Worm (Caenorhabditis elegans) whole organism, young adult: ENCODE results near the gene srv-14.

Experiments used
- C06A6.2 ChIP-seq: fragments of 200-800 bp; sonication (Bioruptor generic); conservative IDR thresholded peaks from 2 replicates; pipeline ENCODE4 v1.3.6; 2022; ENCODE audit warnings: missing genetic modification characterization, missing compliant biosample characterization
- D2030.7 ChIP-seq: fragments of 200-800 bp; sonication (Bioruptor generic); IDR thresholded peaks from 2 replicates; pipeline ENCODE4 v1.3.6; 2022; ENCODE audit warnings: missing genetic modification reagents, missing genetic modification characterization, missing compliant biosample characterization
- F39B2.1 ChIP-seq: fragments of 200-800 bp; sonication (Bioruptor generic); IDR thresholded peaks from 2 replicates; pipeline ENCODE4 v1.3.6; 2022; ENCODE audit warnings: missing genetic modification reagents, missing genetic modification characterization, missing compliant biosample characterization
- F49E8.2 ChIP-seq: sonication (generic microtip); optimal IDR thresholded peaks from 3 replicates; lab custom pipeline; 2017; ENCODE audit warnings: missing genetic modification characterization, mild to moderate bottlenecking, missing compliant biosample characterization, antibody characterized with exemption, moderate library complexity; ENCODE audit not compliant: insufficient read depth
- F52B5.7 ChIP-seq: sonication (generic microtip); optimal IDR thresholded peaks from 2 replicates; lab custom pipeline; 2016; ENCODE audit warnings: mild to moderate bottlenecking, missing genetic modification characterization, missing compliant biosample characterization
- F55B11.4 ChIP-seq: sonication (generic microtip); optimal IDR thresholded peaks from 2 replicates; lab custom pipeline; 2016; ENCODE audit warnings: missing compliant biosample characterization, missing genetic modification characterization, borderline replicate concordance; ENCODE audit not compliant: insufficient read depth
- F57C9.4 ChIP-seq: sonication (generic microtip); optimal IDR thresholded peaks from 2 replicates; lab custom pipeline; 2017; ENCODE audit warnings: mild to moderate bottlenecking, missing genetic modification characterization, missing compliant biosample characterization
- K11D2.4 ChIP-seq: fragments of 200-800 bp; sonication (Bioruptor generic); IDR thresholded peaks from 2 replicates; pipeline ENCODE4 v1.3.6; 2022; ENCODE audit warnings: missing genetic modification reagents, missing genetic modification characterization, missing compliant biosample characterization
- T07F8.4 ChIP-seq: sonication (generic microtip); optimal IDR thresholded peaks from 2 replicates; lab custom pipeline; 2016; ENCODE audit warnings: mild to moderate bottlenecking, missing genetic modification characterization, moderate library complexity, missing compliant biosample characterization
- Y56A3A.18 ChIP-seq: fragments of 200-800 bp; sonication (Bioruptor generic); IDR thresholded peaks from 2 replicates; pipeline ENCODE4 v1.3.6; 2022; ENCODE audit warnings: missing genetic modification reagents, missing genetic modification characterization, missing compliant biosample characterization
- ama-1 ChIP-seq, 3 experiments: fragments of 150-350 bp in 1 of 3; sonication (generic microtip) in 2 of 3; optimal IDR thresholded peaks; 2 replicates each; lab custom pipeline; 2014 to 2018; ENCODE audit warnings: missing biosample characterization in 2 of 3, missing genetic modification characterization in 2 of 3, missing genetic modification reagents in 2 of 3
- aptf-2 ChIP-seq: fragments of 200-800 bp; sonication (Bioruptor generic); conservative IDR thresholded peaks from 2 replicates; pipeline ENCODE4 v1.3.6; 2022; ENCODE audit warnings: missing genetic modification reagents, missing genetic modification characterization, missing compliant biosample characterization
- attf-3 ChIP-seq: fragments of 200-800 bp; sonication (Bioruptor generic); conservative IDR thresholded peaks from 2 replicates; pipeline ENCODE4 v1.3.6; 2022; ENCODE audit warnings: missing genetic modification reagents, missing genetic modification characterization, missing compliant biosample characterization
- cebp-1 ChIP-seq, 2 experiments: fragments of 200-800 bp in 1 of 2; sonication (Bioruptor generic) in 1 of 2; sonication (generic microtip) in 1 of 2; IDR thresholded peaks in 1 of 2; optimal IDR thresholded peaks in 1 of 2; 2 replicates each; pipeline versions ENCODE4 v1.3.6 to Lab custom; 2017 to 2022; ENCODE audit warnings: missing compliant biosample characterization in 2 of 2, missing genetic modification characterization in 2 of 2, mild to moderate bottlenecking in 1 of 2, missing genetic modification reagents in 1 of 2, moderate library complexity in 1 of 2
- cebp-2 ChIP-seq: fragments of 200-800 bp; sonication (Bioruptor generic); IDR thresholded peaks from 2 replicates; pipeline ENCODE4 v1.3.6; 2022; ENCODE audit warnings: missing genetic modification characterization, missing compliant biosample characterization
- ceh-40 ChIP-seq: fragments of 200-800 bp; sonication (Bioruptor generic); IDR thresholded peaks from 2 replicates; pipeline ENCODE4 v1.3.6; 2022; ENCODE audit warnings: missing genetic modification characterization, missing compliant biosample characterization
- ceh-79 ChIP-seq: sonication (generic microtip); optimal IDR thresholded peaks from 2 replicates; lab custom pipeline; 2017; ENCODE audit warnings: mild to moderate bottlenecking, missing genetic modification characterization, missing compliant biosample characterization
- ceh-91 ChIP-seq: fragments of 200-800 bp; sonication (Bioruptor generic); IDR thresholded peaks from 2 replicates; pipeline ENCODE4 v1.3.6; 2022; ENCODE audit warnings: missing genetic modification reagents, missing genetic modification characterization, missing compliant biosample characterization
- chd-7 ChIP-seq: sonication (generic microtip); optimal IDR thresholded peaks from 2 replicates; lab custom pipeline; 2016; ENCODE audit warnings: mild to moderate bottlenecking, missing genetic modification characterization, moderate library complexity, missing compliant biosample characterization
- dpff-1 ChIP-seq: sonication (generic microtip); optimal IDR thresholded peaks from 2 replicates; lab custom pipeline; 2017; ENCODE audit warnings: mild to moderate bottlenecking, missing genetic modification characterization, missing compliant biosample characterization
- egl-44 ChIP-seq: fragments of 200-800 bp; sonication (Bioruptor generic); IDR thresholded peaks from 2 replicates; pipeline ENCODE4 v1.3.6; 2022; ENCODE audit warnings: missing genetic modification reagents, missing genetic modification characterization, missing compliant biosample characterization
- ets-4 ChIP-seq: fragments of 200-800 bp; sonication (Bioruptor generic); optimal IDR thresholded peaks from 2 replicates; lab custom pipeline; 2018; ENCODE audit warnings: mild to moderate bottlenecking, missing genetic modification characterization, missing compliant biosample characterization
- hlh-12 ChIP-seq: sonication (generic microtip); optimal IDR thresholded peaks from 2 replicates; lab custom pipeline; 2016; ENCODE audit warnings: missing genetic modification characterization, missing compliant biosample characterization
- hlh-26 ChIP-seq: fragments of 200-800 bp; sonication (Bioruptor generic); conservative IDR thresholded peaks from 2 replicates; pipeline ENCODE4 v1.3.6; 2022; ENCODE audit warnings: missing genetic modification reagents, missing genetic modification characterization, missing compliant biosample characterization
- hmg-1.2 ChIP-seq: fragments of 200-800 bp; sonication (Bioruptor generic); IDR thresholded peaks from 2 replicates; pipeline ENCODE4 v1.3.6; 2022; ENCODE audit warnings: missing genetic modification reagents, missing genetic modification characterization, missing compliant biosample characterization
- hmg-20 ChIP-seq: fragments of 200-800 bp; sonication (Bioruptor generic); IDR thresholded peaks from 2 replicates; pipeline ENCODE4 v1.3.6; 2022; ENCODE audit warnings: missing genetic modification reagents, missing genetic modification characterization, missing compliant biosample characterization
- hrde-1 ChIP-seq: sonication (generic microtip); optimal IDR thresholded peaks from 2 replicates; lab custom pipeline; 2016; ENCODE audit warnings: missing genetic modification characterization, mild to moderate bottlenecking, missing compliant biosample characterization, moderate library complexity, missing genotype, missing genetic modification reagents, borderline replicate concordance
- hsf-1 ChIP-seq: fragments of 200-800 bp; sonication (Bioruptor generic); IDR thresholded peaks from 2 replicates; pipeline ENCODE4 v1.3.6; 2022; ENCODE audit warnings: missing genetic modification reagents, missing genetic modification characterization, missing compliant biosample characterization
- lag-1 ChIP-seq: fragments of 200-800 bp; sonication (Bioruptor generic); IDR thresholded peaks from 2 replicates; pipeline ENCODE4 v1.3.6; 2022; ENCODE audit warnings: missing genetic modification reagents, missing genetic modification characterization, missing compliant biosample characterization
- lin-40 ChIP-seq: sonication (generic microtip); optimal IDR thresholded peaks from 2 replicates; lab custom pipeline; 2016; ENCODE audit warnings: missing genetic modification characterization, mild to moderate bottlenecking, missing compliant biosample characterization, missing genotype, missing genetic modification reagents
- lir-1 ChIP-seq: fragments of 200-800 bp; sonication (Bioruptor generic); conservative IDR thresholded peaks from 2 replicates; pipeline ENCODE4 v1.3.6; 2022; ENCODE audit warnings: missing genetic modification reagents, missing genetic modification characterization, missing compliant biosample characterization
- madf-3 ChIP-seq: fragments of 200-800 bp; sonication (Bioruptor generic); IDR thresholded peaks from 2 replicates; pipeline ENCODE4 v1.3.6; 2022; ENCODE audit warnings: missing genetic modification reagents, missing genetic modification characterization, missing compliant biosample characterization
- madf-6 ChIP-seq: fragments of 200-800 bp; sonication (Bioruptor generic); IDR thresholded peaks from 2 replicates; pipeline ENCODE4 v1.3.6; 2022; ENCODE audit warnings: missing genetic modification reagents, missing genetic modification characterization, missing compliant biosample characterization
- madf-8 ChIP-seq: fragments of 200-800 bp; sonication (Bioruptor generic); conservative IDR thresholded peaks from 2 replicates; pipeline ENCODE4 v1.3.6; 2022; ENCODE audit warnings: missing genetic modification reagents, missing genetic modification characterization, missing compliant biosample characterization
- mcd-1 ChIP-seq: fragments of 200-800 bp; sonication (Bioruptor generic); IDR thresholded peaks from 2 replicates; pipeline ENCODE4 v1.3.6; 2022; ENCODE audit warnings: missing genetic modification reagents, missing genetic modification characterization, missing compliant biosample characterization
- mel-28 ChIP-seq: sonication (generic microtip); optimal IDR thresholded peaks from 2 replicates; lab custom pipeline; 2016; ENCODE audit warnings: borderline replicate concordance, mild to moderate bottlenecking, missing genetic modification characterization, missing compliant biosample characterization
- nfya-2 ChIP-seq: fragments of 200-800 bp; sonication (Bioruptor generic); IDR thresholded peaks from 2 replicates; pipeline ENCODE4 v1.3.6; 2022; ENCODE audit warnings: missing genetic modification reagents, missing genetic modification characterization, missing compliant biosample characterization
- nfyb-1 ChIP-seq: fragments of 200-800 bp; sonication (Bioruptor generic); IDR thresholded peaks from 2 replicates; pipeline ENCODE4 v1.3.6; 2022; ENCODE audit warnings: missing genetic modification reagents, missing genetic modification characterization, missing compliant biosample characterization
- nhr-27 ChIP-seq: fragments of 200-800 bp; sonication (Bioruptor generic); optimal IDR thresholded peaks from 2 replicates; lab custom pipeline; 2018; ENCODE audit warnings: mild to moderate bottlenecking, missing genetic modification characterization, moderate library complexity, missing compliant biosample characterization
- nhr-90 ChIP-seq: sonication (generic microtip); optimal IDR thresholded peaks from 2 replicates; lab custom pipeline; 2016; ENCODE audit warnings: missing genotype, mild to moderate bottlenecking, missing genetic modification characterization, missing compliant biosample characterization
- repo-1 ChIP-seq: sonication (generic microtip); optimal IDR thresholded peaks from 2 replicates; lab custom pipeline; 2017; ENCODE audit warnings: mild to moderate bottlenecking, missing genetic modification characterization, missing compliant biosample characterization
- sdz-38 ChIP-seq: sonication (generic microtip); optimal IDR thresholded peaks from 2 replicates; lab custom pipeline; 2016; ENCODE audit warnings: missing genotype, missing genetic modification characterization, missing compliant biosample characterization
- snpc-1.1 ChIP-seq: sonication (generic microtip); optimal IDR thresholded peaks from 2 replicates; lab custom pipeline; 2017; ENCODE audit warnings: missing genetic modification characterization, mild to moderate bottlenecking, missing compliant biosample characterization, antibody characterized with exemption, moderate library complexity, missing genotype, missing genetic modification reagents; ENCODE audit not compliant: insufficient read depth
- somi-1 ChIP-seq: fragments of 200-800 bp; sonication (Bioruptor generic); optimal IDR thresholded peaks from 2 replicates; lab custom pipeline; 2018; ENCODE audit warnings: mild to moderate bottlenecking, missing genetic modification characterization, missing compliant biosample characterization
- xnd-1 ChIP-seq: sonication (generic microtip); optimal IDR thresholded peaks from 2 replicates; lab custom pipeline; 2016; ENCODE audit warnings: missing genotype, missing genetic modification reagents, missing genetic modification characterization, missing compliant biosample characterization
- zfh-2 ChIP-seq: fragments of 200-800 bp; sonication (Bioruptor generic); conservative IDR thresholded peaks from 2 replicates; pipeline ENCODE4 v1.3.6; 2022; ENCODE audit warnings: missing genetic modification reagents, missing genetic modification characterization, missing compliant biosample characterization
- ztf-25 ChIP-seq: fragments of 200-800 bp; sonication (Bioruptor generic); IDR thresholded peaks from 2 replicates; pipeline ENCODE4 v1.3.6; 2022; ENCODE audit warnings: missing genetic modification reagents, missing genetic modification characterization, missing compliant biosample characterization
- ztf-26 ChIP-seq: sonication (generic microtip); optimal IDR thresholded peaks from 2 replicates; lab custom pipeline; 2017; ENCODE audit warnings: missing genetic modification characterization, missing compliant biosample characterization

Gene srv-14

DNA sequence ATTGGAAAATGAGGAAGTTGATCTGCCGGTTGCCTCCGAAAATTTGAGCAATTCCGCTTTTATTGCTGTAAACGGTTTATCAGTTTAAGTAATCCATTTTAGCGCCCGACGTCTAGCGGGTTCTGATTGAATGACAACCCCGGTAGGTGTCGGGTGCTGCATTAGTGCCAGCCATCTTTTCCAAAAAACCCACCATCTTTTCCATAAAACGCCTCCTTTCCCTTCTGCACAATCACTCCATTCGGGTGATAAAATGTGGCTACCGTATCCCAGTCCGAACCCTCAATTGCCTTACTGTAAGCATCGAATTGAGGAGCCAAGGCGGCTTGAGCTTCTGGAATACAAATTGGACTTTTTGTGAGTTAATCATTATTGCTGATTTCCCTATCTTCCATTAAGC, 6.1 kb upstream of the srv-14 start (continued):
- no peak for TF ChIP-seq somi-1 (GFP tag; lab: Kevin White, UChicago)
- TF ChIP-seq nfya-2 (GFP tag; lab: Robert Waterston, UW) = peak; percentile 6; the same call in 1 of the 2 replicates
- no peak for TF ChIP-seq F49E8.2 (tag; lab: Kevin White, UChicago)
- TF ChIP-seq ztf-26 = no peak
- TF ChIP-seq ama-1 (optimal IDR thresholded peaks at IDR 0.05; lab: Kevin White, UChicago) = no peak
- no peak for TF ChIP-seq ama-1 (GFP tag; optimal IDR thresholded peaks at IDR 0.05; lab: Kevin White, UChicago)
- no peak for TF ChIP-seq lag-1 (GFP tag; lab: Robert Waterston, UW)
- no peak for TF ChIP-seq mcd-1 (GFP tag; lab: Robert Waterston, UW)
- no peak for TF ChIP-seq attf-3 (GFP tag; lab: Robert Waterston, UW)
- no peak for TF ChIP-seq repo-1 (tag; lab: Kevin White, UChicago)
- TF ChIP-seq nfyb-1 = no peak
- TF ChIP-seq madf-6 (GFP tag; lab: Robert Waterston, UW) = no peak
- no peak for TF ChIP-seq ets-4 (GFP tag; lab: Kevin White, UChicago)
- no peak for TF ChIP-seq hsf-1 (GFP tag; lab: Robert Waterston, UW)
- TF ChIP-seq lir-1 (GFP tag; lab: Robert Waterston, UW) = no peak
- TF ChIP-seq hrde-1 (tag; lab: Kevin White, UChicago) = no peak
- no peak for TF ChIP-seq hlh-26 (GFP tag; lab: Robert Waterston, UW)
- no peak for TF ChIP-seq K11D2.4 (GFP tag; lab: Robert Waterston, UW)
- no peak for TF ChIP-seq egl-44
- no peak for TF ChIP-seq ceh-91 (GFP tag; lab: Robert Waterston, UW)
- no peak for TF ChIP-seq hmg-1.2 (GFP tag; lab: Robert Waterston, UW)
- 0 out of 2 replicates have a peak, but pooled peaks have one; percentile 34 for TF ChIP-seq ceh-40 (GFP tag; lab: Robert Waterston, UW)
- TF ChIP-seq Y56A3A.18 (GFP tag; lab: Robert Waterston, UW) = no peak
- no peak for TF ChIP-seq C06A6.2
- no peak for TF ChIP-seq F55B11.4
- TF ChIP-seq sdz-38 (tag; lab: Kevin White, UChicago) = no peak
- TF ChIP-seq F39B2.1 = no peak
- peak; percentile 67; the same call in 1 of the 2 replicates for TF ChIP-seq madf-3 (GFP tag; lab: Robert Waterston, UW)
- no peak for TF ChIP-seq nhr-90 (tag; lab: Kevin White, UChicago)
- TF ChIP-seq xnd-1 = no peak
- no peak for TF ChIP-seq nhr-27 (tag; lab: Kevin White, UChicago)
- TF ChIP-seq cebp-2 = no peak
- TF ChIP-seq aptf-2 (GFP tag; lab: Robert Waterston, UW) = no peak
- peak; percentile 10 for TF ChIP-seq mel-28 (tag; lab: Kevin White, UChicago)
- no peak for TF ChIP-seq lin-40 (tag; lab: Kevin White, UChicago)
- no peak for TF ChIP-seq snpc-1.1 (tag; lab: Kevin White, UChicago)
- TF ChIP-seq ztf-25 (GFP tag; lab: Robert Waterston, UW) = no peak
- TF ChIP-seq T07F8.4 (tag; lab: Kevin White, UChicago) = no peak
- no peak for TF ChIP-seq hlh-12 (tag; lab: Kevin White, UChicago)
- no peak for TF ChIP-seq zfh-2 (GFP tag; lab: Robert Waterston, UW)
- no peak for TF ChIP-seq chd-7 (tag; lab: Kevin White, UChicago)
- no peak for TF ChIP-seq cebp-1 (GFP tag; IDR thresholded peaks at IDR 0.05; lab: Robert Waterston, UW)
- TF ChIP-seq cebp-1 (tag; optimal IDR thresholded peaks at IDR 0.05; lab: Kevin White, UChicago) = no peak
- no peak for TF ChIP-seq madf-8 (GFP tag; lab: Robert Waterston, UW)
- TF ChIP-seq hmg-20 (GFP tag; lab: Robert Waterston, UW) = no peak
- TF ChIP-seq dpff-1 = peak; percentile 39
- TF ChIP-seq ceh-79 (tag; lab: Kevin White, UChicago) = peak; percentile 9
- TF ChIP-seq F52B5.7 = no peak
- TF ChIP-seq D2030.7 (GFP tag; lab: Robert Waterston, UW) = no peak
- peak; percentile 19 for TF ChIP-seq F57C9.4 (tag; lab: Kevin White, UChicago)
